Worm (Caenorhabditis elegans) whole organism, L1 larva: ENCODE measurements around the gene D1054.1.

Source experiments
- C16A3.4 ChIP-seq: fragments of 150-350 bp; optimal IDR thresholded peaks from 2 replicates; lab custom pipeline; 2014; ENCODE audit warnings: missing biosample characterization, missing genetic modification characterization
- C34B4.2 ChIP-seq: sonication (generic microtip); optimal IDR thresholded peaks from 2 replicates; lab custom pipeline; 2017; ENCODE audit warnings: mild to moderate bottlenecking, missing genetic modification characterization, missing compliant biosample characterization
- aha-1 ChIP-seq: fragments of 150-350 bp; optimal IDR thresholded peaks from 2 replicates; lab custom pipeline; 2014; ENCODE audit warnings: missing biosample characterization, missing genetic modification characterization
- ceh-63 ChIP-seq: fragments of 200-800 bp; sonication (Bioruptor generic); optimal IDR thresholded peaks from 2 replicates; lab custom pipeline; 2018; ENCODE audit warnings: mild to moderate bottlenecking, missing genetic modification characterization, missing compliant biosample characterization
- ceh-8 ChIP-seq: fragments of 200-800 bp; sonication (Bioruptor generic); optimal IDR thresholded peaks from 2 replicates; lab custom pipeline; 2018; ENCODE audit warnings: mild to moderate bottlenecking, missing genetic modification characterization, moderate library complexity, missing compliant biosample characterization
- ceh-82 ChIP-seq, 3 experiments: fragments of 150-350 bp in 1 of 3; sonication (generic microtip) in 2 of 3; optimal IDR thresholded peaks; 2 replicates each; lab custom pipeline; 2014 to 2017; ENCODE audit warnings: missing biosample characterization in 3 of 3, missing genetic modification characterization in 3 of 3
- ceh-88 ChIP-seq: fragments of 200-800 bp; sonication (Bioruptor generic); IDR thresholded peaks from 2 replicates; pipeline ENCODE4 v1.3.6; 2022; ENCODE audit warnings: missing genetic modification characterization, missing compliant biosample characterization
- ces-1 ChIP-seq: fragments of 150-350 bp; optimal IDR thresholded peaks from 2 replicates; lab custom pipeline; 2014; ENCODE audit warnings: missing biosample characterization, missing genetic modification reagents, missing genetic modification characterization
- dsc-1 ChIP-seq: sonication (generic microtip); optimal IDR thresholded peaks from 2 replicates; lab custom pipeline; 2016; ENCODE audit warnings: mild to moderate bottlenecking, missing genetic modification characterization, missing compliant biosample characterization
- efl-1 ChIP-seq, 4 experiments: fragments of 150-350 bp; optimal IDR thresholded peaks in 3 of 4; peaks in 1 of 4; 1 replicate in 1 of 4; 2 replicates in 3 of 4; lab custom pipeline; 2014; ENCODE audit warnings: missing biosample characterization in 2 of 4, missing genetic modification characterization in 2 of 4, missing genetic modification reagents in 2 of 4
- efl-3 ChIP-seq: fragments of 200-800 bp; sonication (Bioruptor generic); optimal IDR thresholded peaks from 2 replicates; lab custom pipeline; 2018; ENCODE audit warnings: mild to moderate bottlenecking, missing genetic modification characterization, missing compliant biosample characterization
- egl-13 ChIP-seq: sonication (generic microtip); optimal IDR thresholded peaks from 2 replicates; lab custom pipeline; 2016; ENCODE audit warnings: missing genotype, missing genetic modification reagents, missing genetic modification characterization, missing compliant biosample characterization
- elt-2 ChIP-seq: sonication (generic microtip); optimal IDR thresholded peaks from 2 replicates; lab custom pipeline; 2016; ENCODE audit warnings: missing genetic modification characterization, mild to moderate bottlenecking, inconsistent platforms, missing compliant biosample characterization, missing genetic modification reagents
- ets-5 ChIP-seq: fragments of 200-800 bp; sonication (Bioruptor generic); IDR thresholded peaks from 2 replicates; pipeline ENCODE4 v1.3.6; 2022; ENCODE audit warnings: missing genetic modification characterization, missing compliant biosample characterization
- fkh-10 ChIP-seq: sonication (generic microtip); optimal IDR thresholded peaks from 2 replicates; lab custom pipeline; 2017; ENCODE audit warnings: missing biosample characterization, missing genetic modification reagents, missing genetic modification characterization
- fkh-8 ChIP-seq: sonication (generic microtip); optimal IDR thresholded peaks from 2 replicates; lab custom pipeline; 2016; ENCODE audit warnings: mild to moderate bottlenecking, missing genetic modification characterization, missing compliant biosample characterization
- grh-1 ChIP-seq: fragments of 200-800 bp; sonication (Bioruptor generic); IDR thresholded peaks from 2 replicates; pipeline ENCODE4 v1.3.6; 2022; ENCODE audit warnings: missing genetic modification reagents, missing genetic modification characterization, missing compliant biosample characterization
- hpl-2 ChIP-seq: fragments of 150-350 bp; optimal IDR thresholded peaks from 2 replicates; lab custom pipeline; 2014; ENCODE audit warnings: missing biosample characterization, missing genetic modification reagents, missing genetic modification characterization
- irx-1 ChIP-seq: sonication (generic microtip); optimal IDR thresholded peaks from 2 replicates; lab custom pipeline; 2016; ENCODE audit warnings: missing genetic modification characterization, missing compliant biosample characterization
- isw-1 ChIP-seq: fragments of 200-800 bp; sonication (Bioruptor generic); IDR thresholded peaks from 2 replicates; pipeline ENCODE4 v1.3.6; 2022; ENCODE audit warnings: missing genetic modification characterization, missing compliant biosample characterization
- lir-3 ChIP-seq: sonication (generic microtip); optimal IDR thresholded peaks from 2 replicates; lab custom pipeline; 2016; ENCODE audit warnings: mild to moderate bottlenecking, missing genetic modification characterization, moderate library complexity, missing compliant biosample characterization; ENCODE audit not compliant: poor library complexity
- lsy-2 ChIP-seq, 2 experiments: fragments of 150-350 bp; optimal IDR thresholded peaks; 2 replicates each; lab custom pipeline; 2014; ENCODE audit warnings: missing biosample characterization in 2 of 2, missing genetic modification characterization in 2 of 2
- nhr-20 ChIP-seq: sonication (generic microtip); optimal IDR thresholded peaks from 2 replicates; lab custom pipeline; 2016; ENCODE audit warnings: mild to moderate bottlenecking, missing genetic modification characterization, missing compliant biosample characterization
- nhr-237 ChIP-seq: fragments of 150-350 bp; optimal IDR thresholded peaks from 2 replicates; lab custom pipeline; 2014; ENCODE audit warnings: missing biosample characterization, missing genetic modification characterization
- nhr-28 ChIP-seq: fragments of 150-350 bp; optimal IDR thresholded peaks from 2 replicates; lab custom pipeline; 2014; ENCODE audit warnings: missing biosample characterization, missing genetic modification characterization
- nhr-71 ChIP-seq: sonication (generic microtip); optimal IDR thresholded peaks from 2 replicates; lab custom pipeline; 2016; ENCODE audit warnings: mild to moderate bottlenecking, missing genetic modification characterization, moderate library complexity, missing compliant biosample characterization
- nhr-77 ChIP-seq: fragments of 150-350 bp; optimal IDR thresholded peaks from 2 replicates; lab custom pipeline; 2014; ENCODE audit warnings: missing biosample characterization, missing genetic modification characterization
- nhr-85 ChIP-seq: sonication (generic microtip); peaks from one replicate; lab custom pipeline; 2016; ENCODE audit warnings: missing genetic modification characterization, inconsistent platforms, missing compliant biosample characterization
- pqm-1 ChIP-seq: sonication (generic microtip); optimal IDR thresholded peaks from 3 replicates; lab custom pipeline; 2017; ENCODE audit warnings: missing biosample characterization, missing genetic modification characterization
- rnt-1 ChIP-seq: sonication (generic microtip); optimal IDR thresholded peaks from 2 replicates; lab custom pipeline; 2016; ENCODE audit warnings: mild to moderate bottlenecking, missing genetic modification characterization, moderate library complexity, missing compliant biosample characterization
- snu-23 ChIP-seq: sonication (generic microtip); optimal IDR thresholded peaks from 2 replicates; lab custom pipeline; 2016; ENCODE audit warnings: missing genetic modification characterization, missing compliant biosample characterization
- sox-4 ChIP-seq: sonication (generic microtip); optimal IDR thresholded peaks from 2 replicates; lab custom pipeline; 2016; ENCODE audit warnings: missing genetic modification characterization, missing compliant biosample characterization
- sup-37 ChIP-seq: fragments of 200-800 bp; sonication (Bioruptor generic); optimal IDR thresholded peaks from 2 replicates; lab custom pipeline; 2018; ENCODE audit warnings: mild to moderate bottlenecking, missing genetic modification characterization, missing compliant biosample characterization
- tbx-2 ChIP-seq: sonication (generic microtip); optimal IDR thresholded peaks from 2 replicates; lab custom pipeline; 2016; ENCODE audit warnings: missing genetic modification characterization, missing compliant biosample characterization
- unc-30 ChIP-seq: sonication (generic microtip); optimal IDR thresholded peaks from 2 replicates; lab custom pipeline; 2017; ENCODE audit warnings: missing biosample characterization, missing genetic modification characterization
- unc-62 ChIP-seq: fragments of 150-350 bp; optimal IDR thresholded peaks from 2 replicates; lab custom pipeline; 2014; ENCODE audit warnings: missing biosample characterization, missing genetic modification reagents, missing genetic modification characterization
- unc-86 ChIP-seq: sonication (generic microtip); optimal IDR thresholded peaks from 2 replicates; lab custom pipeline; 2016; ENCODE audit warnings: missing genetic modification characterization, missing compliant biosample characterization
- ztf-11 ChIP-seq, 2 experiments: sonication (generic microtip); optimal IDR thresholded peaks; 2 replicates each; lab custom pipeline; 2016 to 2017; ENCODE audit warnings: missing genetic modification characterization in 2 of 2, missing biosample characterization in 1 of 2, missing compliant biosample characterization in 1 of 2
- ztf-4 ChIP-seq: fragments of 150-350 bp; optimal IDR thresholded peaks from 2 replicates; lab custom pipeline; 2014; ENCODE audit warnings: missing biosample characterization, missing genetic modification characterization

D1054.1 gene

ce11 chrV:10764066-10764465 is 6.0 kb downstream of the D1054.1 start, which contains the start of gene ocr-1:
ocr-1 (plus strand) TSS chrV:10764366.
- TF ChIP-seq nhr-20 (tag; lab: Kevin White, UChicago) (no peak), fkh-10 (no peak), tbx-2 (no peak), grh-1 (no peak), ceh-82 (tag; optimal IDR thresholded peaks at IDR 0.05; lab: Kevin White, UChicago) (no peak), C34B4.2 (tag; lab: Kevin White, UChicago) (no peak), unc-62 (GFP tag; lab: Kevin White, UChicago) (no peak), ets-5 (GFP tag; lab: Robert Waterston, UW) (no peak), nhr-71 (no peak), lir-3 (tag; lab: Kevin White, UChicago) (no peak)

- TF ChIP-seq fkh-8 (tag; lab: Kevin White, UChicago) (no peak), unc-30 (tag; lab: Kevin White, UChicago) (no peak), efl-1 (optimal IDR thresholded peaks at IDR 0.05; lab: Kevin White, UChicago) (no peak), efl-1 (GFP tag; optimal IDR thresholded peaks at IDR 0.05 in 1 of 2; lab: Kevin White, UChicago) (peak in 1 of 2 experiments; percentile 8), ztf-11 (tag; optimal IDR thresholded peaks at IDR 0.05; lab: Kevin White, UChicago) (no peak), ceh-88 (GFP tag; lab: Robert Waterston, UW) (no peak), ceh-63 (GFP tag; lab: Kevin White, UChicago) (no peak), elt-2 (tag; lab: Kevin White, UChicago) (peak; percentile 26), egl-13 (no peak), sup-37 (GFP tag; lab: Kevin White, UChicago) (no peak)
These were observed 7.3 kb downstream of the D1054.1 start, which contains the start of gene sre-6 for ce11 chrV:10762695-10763094. sre-6 (minus strand) TSS chrV:10762795.

- TF ChIP-seq efl-3 (GFP tag; lab: Kevin White, UChicago) (no peak), pqm-1 (no peak), lsy-2 (tag; optimal IDR thresholded peaks at IDR 0.05; lab: Kevin White, UChicago) (no peak), aha-1 (no peak), ceh-63 (GFP tag; lab: Kevin White, UChicago) (no peak), ztf-4 (tag; lab: Kevin White, UChicago) (no peak), ceh-8 (GFP tag; lab: Kevin White, UChicago) (no peak), irx-1 (tag; lab: Kevin White, UChicago) (no peak), snu-23 (no peak), hpl-2 (GFP tag; lab: Kevin White, UChicago) (no peak), nhr-237 (tag; lab: Kevin White, UChicago) (no peak), rnt-1 (tag; lab: Kevin White, UChicago) (no peak), ces-1 (GFP tag; lab: Kevin White, UChicago) (no peak), nhr-28 (tag; lab: Kevin White, UChicago) (no peak), isw-1 (GFP tag; lab: Robert Waterston, UW) (no peak), dsc-1 (tag; lab: Kevin White, UChicago) (no peak), sox-4 (tag; lab: Kevin White, UChicago) (no peak), C16A3.4 (tag; lab: Kevin White, UChicago) (no peak), nhr-77 (no peak), unc-30 (tag; lab: Kevin White, UChicago) (no peak)
These were observed 9.2 kb downstream of the D1054.1 start for ce11 chrV:10760839-10761238.

- TF ChIP-seq unc-86 (tag; lab: Kevin White, UChicago) (no peak), nhr-85 (tag; lab: Kevin White, UChicago) (peak; percentile 61), efl-1 (optimal IDR thresholded peaks at IDR 0.05; lab: Kevin White, UChicago) (no peak), efl-1 (GFP tag; optimal IDR thresholded peaks at IDR 0.05 in 1 of 2; lab: Kevin White, UChicago) (no peak)
These were observed 11.4 kb downstream of the D1054.1 start, which contains the start of gene F28H7.8 for ce11 chrV:10758658-10759057. F28H7.8 (plus strand) TSS chrV:10758958.
